Worm (Caenorhabditis elegans): ENCODE results near the gene F13A2.2.

DNA sequence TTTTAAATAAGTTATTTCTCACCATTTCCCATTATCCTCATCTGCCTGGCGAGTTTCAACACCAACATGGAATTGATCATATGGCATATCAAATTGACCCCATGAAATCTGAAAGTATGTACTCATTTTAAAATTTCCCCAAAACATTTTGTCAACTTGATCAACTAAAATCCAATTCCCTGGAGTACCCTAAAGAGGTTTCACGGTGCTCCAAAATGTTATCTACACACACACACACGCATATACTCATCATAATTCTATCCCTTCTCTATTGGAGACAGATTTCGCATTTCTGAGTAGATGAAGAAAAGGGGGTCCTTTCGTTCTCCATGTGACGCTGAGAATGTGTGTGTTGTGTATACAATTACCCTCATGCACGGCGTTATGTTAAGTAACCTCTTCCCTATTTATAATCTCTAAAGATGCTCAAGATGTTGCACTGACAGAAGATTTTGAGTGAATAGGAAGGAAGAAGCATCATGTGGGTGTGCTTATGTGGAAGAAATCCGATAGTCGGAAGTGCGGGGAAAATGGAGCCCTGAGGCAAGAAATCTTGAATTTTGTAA, 28.3 kb downstream of the F13A2.2 start:
- no peak for TF ChIP-seq him-1 (tag; optimal IDR thresholded peaks at IDR 0.05)
- no peak for TF ChIP-seq dao-5 (tag; optimal IDR thresholded peaks at IDR 0.05)
